Fruit fly (Drosophila melanogaster) whole organism, embryonic: ENCODE measurements around the gene CG10035.

Experiments
- C15 ChIP-seq: fragments of 200-800 bp; sonication (Bioruptor generic); IDR thresholded peaks from 3 replicates; pipeline ENCODE4 v1.3.6; 2022; ENCODE audit warnings: missing biosample characterization, missing genetic modification characterization
- CG10543 ChIP-seq: fragments of 200-800 bp; sonication (Bioruptor generic); optimal IDR thresholded peaks from 3 replicates; lab custom pipeline; 2017; ENCODE audit warnings: missing biosample characterization, mild to moderate bottlenecking, missing genetic modification characterization, moderate library complexity
- CG11398 ChIP-seq: fragments of 200-800 bp; sonication (Bioruptor generic); optimal IDR thresholded peaks from 2 replicates; lab custom pipeline; 2016; ENCODE audit warnings: missing biosample characterization, missing genetic modification characterization
- CG11504 ChIP-seq: fragments of 200-800 bp; sonication (Bioruptor generic); optimal IDR thresholded peaks from 3 replicates; lab custom pipeline; 2019; ENCODE audit warnings: missing biosample characterization, mild to moderate bottlenecking, missing genetic modification characterization, moderate library complexity
- CG12769 ChIP-seq: fragments of 200-800 bp; sonication (Bioruptor generic); optimal IDR thresholded peaks from 2 replicates; lab custom pipeline; 2019; ENCODE audit warnings: missing biosample characterization, mild to moderate bottlenecking, missing genetic modification characterization, moderate library complexity
- CG13287 ChIP-seq: fragments of 200-800 bp; sonication (Bioruptor generic); IDR thresholded peaks from 2 replicates; pipeline ENCODE4 v1.3.6; 2022; ENCODE audit warnings: missing biosample characterization, missing genetic modification characterization; ENCODE audit not compliant: partially characterized antibody
- CG14860 ChIP-seq: fragments of 200-800 bp; sonication (Bioruptor generic); IDR thresholded peaks from 3 replicates; pipeline ENCODE4 v1.3.6; 2022; ENCODE audit warnings: missing biosample characterization, missing genetic modification characterization; ENCODE audit not compliant: partially characterized antibody
- CG1647 ChIP-seq: fragments of 200-800 bp; sonication (Bioruptor generic); optimal IDR thresholded peaks from 3 replicates; lab custom pipeline; 2016; ENCODE audit warnings: missing biosample characterization, missing genetic modification characterization
- CG17361 ChIP-seq: fragments of 200-800 bp; sonication (Bioruptor generic); IDR thresholded peaks from 3 replicates; pipeline ENCODE4 v1.3.6; 2022; ENCODE audit warnings: missing biosample characterization, missing genetic modification characterization
- CG17385 ChIP-seq: fragments of 200-800 bp; sonication (Bioruptor generic); optimal IDR thresholded peaks from 3 replicates; lab custom pipeline; 2018; ENCODE audit warnings: missing biosample characterization, mild to moderate bottlenecking, missing genetic modification characterization
- CG17568 ChIP-seq: fragments of 200-800 bp; sonication (Bioruptor generic); optimal IDR thresholded peaks from 2 replicates; lab custom pipeline; 2018; ENCODE audit warnings: missing biosample characterization, mild to moderate bottlenecking, missing genetic modification characterization, moderate library complexity
- CG2712 ChIP-seq: fragments of 200-800 bp; optimal IDR thresholded peaks from 3 replicates; lab custom pipeline; 2019; ENCODE audit warnings: missing biosample characterization, mild to moderate bottlenecking, missing genetic modification characterization, moderate library complexity
- CG31441 ChIP-seq: fragments of 200-800 bp; sonication (Bioruptor generic); IDR thresholded peaks from 2 replicates; pipeline ENCODE4 v1.3.6; 2022; ENCODE audit warnings: missing biosample characterization, missing genetic modification characterization
- CG42726 ChIP-seq: fragments of 200-800 bp; sonication (Bioruptor generic); IDR thresholded peaks from 2 replicates; pipeline ENCODE4 v1.3.6; 2022; ENCODE audit warnings: missing biosample characterization, missing genetic modification characterization; ENCODE audit not compliant: partially characterized antibody
- CG4820 ChIP-seq: fragments of 200-800 bp; sonication (Bioruptor generic); optimal IDR thresholded peaks from 3 replicates; lab custom pipeline; 2016; ENCODE audit warnings: missing biosample characterization, missing genetic modification characterization
- CG7357 ChIP-seq: fragments of 200-800 bp; sonication (Bioruptor generic); IDR thresholded peaks from 3 replicates; pipeline ENCODE4 v1.3.6; 2022; ENCODE audit warnings: missing biosample characterization, missing genetic modification characterization
- CG8478 ChIP-seq: fragments of >200 bp; optimal IDR thresholded peaks from 2 replicates; lab custom pipeline; 2018
- Dll ChIP-seq: fragments of 200-800 bp; sonication (Bioruptor generic); IDR thresholded peaks from 4 replicates; pipeline ENCODE4 v1.3.6; 2022; ENCODE audit warnings: missing biosample characterization, missing genetic modification characterization; ENCODE audit not compliant: partially characterized antibody
- Dref ChIP-seq: fragments of 200-800 bp; sonication (Bioruptor generic); IDR thresholded peaks from 2 replicates; pipeline ENCODE4 v1.3.6; 2022; ENCODE audit warnings: missing biosample characterization, missing genetic modification characterization
- Fer2 ChIP-seq: fragments of 200-800 bp; sonication (Bioruptor generic); optimal IDR thresholded peaks from 2 replicates; lab custom pipeline; 2018; ENCODE audit warnings: missing biosample characterization, mild to moderate bottlenecking, missing genetic modification characterization, moderate library complexity
- HLH4C ChIP-seq: fragments of 200-800 bp; sonication (Bioruptor generic); IDR thresholded peaks from 3 replicates; pipeline ENCODE4 v1.3.6; 2022; ENCODE audit warnings: missing biosample characterization, missing genetic modification characterization; ENCODE audit not compliant: partially characterized antibody
- HLH54F ChIP-seq: fragments of 200-800 bp; sonication (Bioruptor generic); optimal IDR thresholded peaks from 3 replicates; lab custom pipeline; 2016; ENCODE audit warnings: missing biosample characterization, missing genetic modification characterization
- Jarid2 ChIP-seq: fragments of 200-800 bp; sonication (Bioruptor generic); optimal IDR thresholded peaks from 3 replicates; lab custom pipeline; 2017; ENCODE audit warnings: mild to moderate bottlenecking, missing biosample characterization, missing genetic modification reagents, missing genetic modification characterization
- Mad ChIP-seq: fragments of 200-800 bp; sonication (Bioruptor generic); optimal IDR thresholded peaks from 2 replicates; lab custom pipeline; 2016; ENCODE audit warnings: missing biosample characterization, missing genetic modification characterization
- Sox102F ChIP-seq: fragments of 200-800 bp; sonication (Bioruptor generic); optimal IDR thresholded peaks from 2 replicates; lab custom pipeline; 2018; ENCODE audit warnings: missing biosample characterization, mild to moderate bottlenecking, missing genetic modification characterization, moderate library complexity
- Stat92E ChIP-seq, 3 experiments: fragments of >200 bp in 2 of 3; fragments of 200-800 bp in 1 of 3; sonication (Bioruptor generic) in 1 of 3; optimal IDR thresholded peaks; 2 replicates each; lab custom pipeline; 2017 to 2019; ENCODE audit warnings: missing biosample characterization in 3 of 3, missing genetic modification characterization in 3 of 3, mild to moderate bottlenecking in 1 of 3, moderate library complexity in 1 of 3
- Tbp ChIP-seq: fragments of >200 bp; optimal IDR thresholded peaks from 2 replicates; lab custom pipeline; 2018; ENCODE audit warnings: missing biosample characterization, missing genetic modification characterization
- corto ChIP-seq: fragments of 200-800 bp; sonication (Bioruptor generic); optimal IDR thresholded peaks from 2 replicates; lab custom pipeline; 2016; ENCODE audit warnings: missing biosample characterization, mild to moderate bottlenecking, missing genetic modification characterization, moderate library complexity
- crp ChIP-seq, 2 experiments: fragments of 200-800 bp; sonication (Bioruptor generic); optimal IDR thresholded peaks; 2 replicates in 1 of 2; 3 replicates in 1 of 2; lab custom pipeline; 2017; ENCODE audit warnings: missing biosample characterization in 2 of 2, missing genetic modification characterization in 2 of 2, mild to moderate bottlenecking in 1 of 2, moderate library complexity in 1 of 2
- grn ChIP-seq: fragments of 200-800 bp; sonication (Bioruptor generic); optimal IDR thresholded peaks from 3 replicates; lab custom pipeline; 2017; ENCODE audit warnings: missing biosample characterization, missing genetic modification characterization
- jumu ChIP-seq: fragments of 200-800 bp; sonication (Bioruptor generic); optimal IDR thresholded peaks from 3 replicates; lab custom pipeline; 2016; ENCODE audit warnings: missing biosample characterization, missing genetic modification characterization
- lbe ChIP-seq: fragments of 200-800 bp; sonication (Bioruptor generic); optimal IDR thresholded peaks from 2 replicates; lab custom pipeline; 2016; ENCODE audit warnings: missing biosample characterization, mild to moderate bottlenecking, missing genetic modification characterization
- lola ChIP-seq, 3 experiments: fragments of >200 bp in 2 of 3; fragments of 200-800 bp in 1 of 3; sonication (Bioruptor generic) in 1 of 3; optimal IDR thresholded peaks; 2 replicates each; lab custom pipeline; 2017 to 2019; ENCODE audit warnings: missing biosample characterization in 3 of 3, missing genetic modification characterization in 3 of 3, mild to moderate bottlenecking in 1 of 3, moderate library complexity in 1 of 3
- maf-S ChIP-seq: fragments of 200-800 bp; sonication (Bioruptor generic); optimal IDR thresholded peaks from 2 replicates; lab custom pipeline; 2016; ENCODE audit warnings: missing biosample characterization, missing genetic modification characterization
- nerfin-2 ChIP-seq: fragments of 200-800 bp; sonication (Bioruptor generic); IDR thresholded peaks from 2 replicates; pipeline ENCODE4 v1.3.6; 2022; ENCODE audit warnings: missing biosample characterization, missing genetic modification characterization; ENCODE audit not compliant: partially characterized antibody
- nmo ChIP-seq: fragments of 200-800 bp; sonication (Bioruptor generic); optimal IDR thresholded peaks from 2 replicates; lab custom pipeline; 2018; ENCODE audit warnings: missing biosample characterization, mild to moderate bottlenecking, missing genetic modification characterization, moderate library complexity
- onecut ChIP-seq: fragments of 200-800 bp; sonication (Bioruptor generic); IDR thresholded peaks from 2 replicates; pipeline ENCODE4 v1.3.6; 2022; ENCODE audit warnings: missing biosample characterization, missing genetic modification characterization
- pzg ChIP-seq: fragments of 200-800 bp; sonication (Bioruptor generic); optimal IDR thresholded peaks from 3 replicates; lab custom pipeline; 2018; ENCODE audit warnings: missing biosample characterization, mild to moderate bottlenecking, missing genetic modification characterization, moderate library complexity
- vfl ChIP-seq: fragments of 200-800 bp; sonication (Bioruptor generic); optimal IDR thresholded peaks from 2 replicates; lab custom pipeline; 2016; ENCODE audit warnings: missing biosample characterization, missing genetic modification characterization

The CG10035 gene

DNA sequence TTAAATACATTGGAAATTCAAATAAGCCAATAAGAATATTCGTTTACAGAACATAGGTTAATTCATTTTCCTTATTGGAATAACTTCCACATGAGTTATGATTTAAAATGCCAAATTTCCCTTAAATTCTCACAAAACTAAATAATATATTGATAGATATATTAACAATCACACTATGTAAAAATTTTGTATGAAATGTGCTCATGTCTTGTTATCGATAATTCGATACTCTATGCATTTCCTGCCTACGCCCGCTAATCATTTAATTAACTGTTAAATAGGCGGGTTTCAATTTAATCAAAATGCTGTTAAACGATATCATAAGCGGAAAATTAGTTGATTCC is 43.8 kb upstream of the CG10035 start, which contains the start of gene NANS (continued):
- TF ChIP-seq Tbp (GFP tag; lab: Kevin White, UChicago) (no peak), HLH4C (GFP tag; lab: Robert Waterston, UW) (peak; percentile 41; the same call in 1 of the 3 replicates), grn (GFP tag; lab: Kevin White, UChicago) (no peak), jumu (no peak), nmo (GFP tag; lab: Kevin White, UChicago) (no peak), corto (GFP tag; lab: Kevin White, UChicago) (no peak), CG2712 (no peak), HLH54F (GFP tag; lab: Kevin White, UChicago) (no peak), lola (GFP tag; optimal IDR thresholded peaks at IDR 0.05; lab: Kevin White, UChicago) (no peak), Dll (GFP tag; lab: Robert Waterston, UW) (peak; percentile 44; the same call in 1 of the 4 replicates), CG8478 (no peak), CG17361 (GFP tag; lab: Robert Waterston, UW) (peak; percentile 20), CG1647 (no peak), maf-S (no peak), CG17385 (peak; percentile 21), CG10543 (GFP tag; lab: Kevin White, UChicago) (no peak), C15 (GFP tag; lab: Robert Waterston, UW) (no peak), CG31441 (GFP tag; lab: Robert Waterston, UW) (no peak), Sox102F (GFP tag; lab: Kevin White, UChicago) (no peak), crp (GFP tag; optimal IDR thresholded peaks at IDR 0.05; lab: Kevin White, UChicago) (no peak), CG42726 (GFP tag; lab: Robert Waterston, UW) (no peak), lbe (GFP tag; lab: Kevin White, UChicago) (peak; percentile 17), CG11398 (GFP tag; lab: Kevin White, UChicago) (no peak), Jarid2 (no peak), pzg (no peak), Stat92E (GFP tag; optimal IDR thresholded peaks at IDR 0.05; lab: Kevin White, UChicago) (no peak), CG13287 (GFP tag; lab: Robert Waterston, UW) (peak; percentile 18; the same call in 1 of the 2 replicates), vfl (GFP tag; lab: Kevin White, UChicago) (no peak), Fer2 (tag; lab: Kevin White, UChicago) (no peak), CG11504 (tag; lab: Kevin White, UChicago) (no peak), nerfin-2 (GFP tag; lab: Robert Waterston, UW) (peak; percentile 38; the same call in 1 of the 2 replicates), Mad (GFP tag; lab: Kevin White, UChicago) (no peak), Dref (GFP tag; lab: Robert Waterston, UW) (no peak), CG17568 (GFP tag; lab: Kevin White, UChicago) (no peak), onecut (GFP tag; lab: Robert Waterston, UW) (no peak), CG7357 (GFP tag; lab: Robert Waterston, UW) (no peak), CG12769 (no peak), CG14860 (GFP tag; lab: Robert Waterston, UW) (no peak; the same call in 2 of the 3 replicates), CG4820 (no peak)
